Worm (Caenorhabditis elegans) whole organism, early embryonic: Measurements from ENCODE around the gene K12H4.2.

Experiments used
- F13C5.2 ChIP-seq: sonication (generic microtip); optimal IDR thresholded peaks from 2 replicates; lab custom pipeline; 2017; ENCODE audit warnings: mild to moderate bottlenecking, missing genetic modification characterization, inconsistent platforms, missing compliant biosample characterization
- ama-1 ChIP-seq: fragments of 150-350 bp; optimal IDR thresholded peaks from 2 replicates; lab custom pipeline; 2014
- tbx-37 ChIP-seq: fragments of 200-800 bp; sonication (Bioruptor generic); conservative IDR thresholded peaks from 2 replicates; pipeline ENCODE4 v1.3.6; 2022; ENCODE audit warnings: missing genetic modification reagents, missing genetic modification characterization, missing compliant biosample characterization

DNA sequence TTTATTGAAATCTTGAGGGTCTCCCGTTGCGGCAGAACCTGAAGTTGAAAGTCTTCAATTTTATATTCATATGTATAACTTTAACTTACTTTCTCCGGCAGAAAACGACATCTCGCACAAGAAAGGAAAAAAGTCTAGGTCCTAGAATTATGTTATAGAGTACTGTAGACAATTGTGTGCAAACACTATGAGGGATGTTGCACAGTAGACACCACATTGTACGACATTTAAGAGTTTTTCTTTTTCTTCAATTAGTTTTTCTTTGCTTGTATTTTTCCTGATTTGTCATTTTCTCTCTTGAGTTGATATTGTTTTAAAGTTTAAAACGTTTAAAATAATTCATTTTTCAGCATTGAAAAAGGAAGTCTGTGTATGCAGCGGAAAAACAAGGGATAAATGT lies 37.8 kb downstream of the K12H4.2 start, which contains the start of the genes K06H7.7 and grp-1:
- TF ChIP-seq ama-1 (lab: Kevin White, UChicago) (no peak), tbx-37 (no peak), F13C5.2 (no peak)
